Fruit fly (Drosophila melanogaster) whole organism, embryonic: ENCODE results near the gene CG12643.

Experiments
- CG10543 ChIP-seq: fragments of 200-800 bp; sonication (Bioruptor generic); optimal IDR thresholded peaks from 3 replicates; lab custom pipeline; 2017; ENCODE audit warnings: missing biosample characterization, mild to moderate bottlenecking, missing genetic modification characterization, moderate library complexity
- CG31365 ChIP-seq: fragments of 200-800 bp; sonication (Bioruptor generic); optimal IDR thresholded peaks from 2 replicates; lab custom pipeline; 2018; ENCODE audit warnings: missing biosample characterization, mild to moderate bottlenecking, missing genetic modification characterization
- CG4360 ChIP-seq: fragments of 200-800 bp; sonication (Bioruptor generic); IDR thresholded peaks from 2 replicates; pipeline ENCODE4 v1.3.6; 2022; ENCODE audit warnings: missing biosample characterization, missing genetic modification characterization
- CG7963 ChIP-seq: fragments of 200-800 bp; sonication (Bioruptor generic); IDR thresholded peaks from 3 replicates; pipeline ENCODE4 v1.3.6; 2022; ENCODE audit warnings: missing biosample characterization, missing genetic modification characterization; ENCODE audit not compliant: partially characterized antibody
- CG9932 ChIP-seq: fragments of 200-800 bp; sonication (Bioruptor generic); IDR thresholded peaks from 2 replicates; pipeline ENCODE4 v1.3.6; 2022; ENCODE audit warnings: missing biosample characterization, missing genetic modification characterization
- Gug ChIP-seq: fragments of 200-800 bp; sonication (Bioruptor generic); IDR thresholded peaks from 4 replicates; pipeline ENCODE4 v1.3.6; 2022; ENCODE audit warnings: missing biosample characterization, missing genetic modification characterization
- Hmx ChIP-seq: fragments of 200-800 bp; sonication (Bioruptor generic); optimal IDR thresholded peaks from 2 replicates; lab custom pipeline; 2016; ENCODE audit warnings: missing biosample characterization, missing genetic modification characterization
- ttk ChIP-seq: fragments of 200-800 bp; sonication (Bioruptor generic); IDR thresholded peaks from 2 replicates; pipeline ENCODE4 v2.1.2; 2022; ENCODE audit warnings: missing biosample characterization, missing genetic modification characterization
- vnd ChIP-seq: fragments of 200-800 bp; sonication (Bioruptor generic); IDR thresholded peaks from 3 replicates; pipeline ENCODE4 v1.3.6; 2022; ENCODE audit warnings: missing biosample characterization, missing genetic modification characterization; ENCODE audit not compliant: partially characterized antibody
- zfh1 ChIP-seq: fragments of 200-800 bp; sonication (Bioruptor generic); IDR thresholded peaks from 3 replicates; pipeline ENCODE4 v1.3.6; 2022; ENCODE audit warnings: missing biosample characterization, missing genetic modification characterization

dm6 chrX:10216634-10217239 lies 48.3 kb downstream of the CG12643 start, which contains the start of gene CG2962:
- TF ChIP-seq Hmx (GFP tag; lab: Kevin White, UChicago), result no peak
- TF ChIP-seq CG31365 (tag; lab: Kevin White, UChicago), result no peak
- no peak for TF ChIP-seq ttk (GFP tag; lab: Robert Waterston, UW)
- no peak for TF ChIP-seq CG10543 (GFP tag; lab: Kevin White, UChicago)
- no peak for TF ChIP-seq CG9932 (GFP tag; lab: Robert Waterston, UW)
- TF ChIP-seq Gug (GFP tag; lab: Robert Waterston, UW), result no peak
- TF ChIP-seq zfh1, result no peak
- no peak for TF ChIP-seq CG4360 (GFP tag; lab: Robert Waterston, UW)
- no peak for TF ChIP-seq vnd (GFP tag; lab: Robert Waterston, UW)
- TF ChIP-seq CG7963 (GFP tag; lab: Robert Waterston, UW), result no peak
